Worm (Caenorhabditis elegans): ENCODE measurements around the gene clec-67.
A peak's percentile ranks its signal among the peaks of the same experiment; 100 is the strongest.

clec-67 gene

DNA sequence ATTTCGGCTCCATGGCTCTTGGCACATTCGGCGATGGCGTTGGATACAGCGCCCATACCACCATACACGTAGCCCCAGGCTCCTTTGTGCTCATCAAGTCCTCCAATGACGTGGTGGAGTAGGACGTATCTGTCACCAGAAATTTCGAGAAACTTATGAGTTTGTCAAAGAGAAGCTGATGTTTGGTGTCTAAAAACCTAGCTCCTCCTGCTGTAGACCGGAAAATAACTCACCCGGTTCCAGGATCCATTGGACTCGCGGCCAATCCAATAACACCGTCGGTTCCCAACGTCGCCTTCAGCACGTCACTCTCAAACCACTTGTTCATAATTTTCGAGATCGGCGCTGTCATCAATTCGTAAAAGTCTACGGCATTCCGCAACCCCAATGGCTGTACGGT is 45.0 kb upstream of the clec-67 start:
- TF ChIP-seq lin-15B (tag; optimal IDR thresholded peaks at IDR 0.05) (no peak), nhr-25 (tag; optimal IDR thresholded peaks at IDR 0.05) (no peak), nhr-43 (tag; optimal IDR thresholded peaks at IDR 0.05; ENCODE audit: poor library complexity, severe bottlenecking) (no peak)

DNA sequence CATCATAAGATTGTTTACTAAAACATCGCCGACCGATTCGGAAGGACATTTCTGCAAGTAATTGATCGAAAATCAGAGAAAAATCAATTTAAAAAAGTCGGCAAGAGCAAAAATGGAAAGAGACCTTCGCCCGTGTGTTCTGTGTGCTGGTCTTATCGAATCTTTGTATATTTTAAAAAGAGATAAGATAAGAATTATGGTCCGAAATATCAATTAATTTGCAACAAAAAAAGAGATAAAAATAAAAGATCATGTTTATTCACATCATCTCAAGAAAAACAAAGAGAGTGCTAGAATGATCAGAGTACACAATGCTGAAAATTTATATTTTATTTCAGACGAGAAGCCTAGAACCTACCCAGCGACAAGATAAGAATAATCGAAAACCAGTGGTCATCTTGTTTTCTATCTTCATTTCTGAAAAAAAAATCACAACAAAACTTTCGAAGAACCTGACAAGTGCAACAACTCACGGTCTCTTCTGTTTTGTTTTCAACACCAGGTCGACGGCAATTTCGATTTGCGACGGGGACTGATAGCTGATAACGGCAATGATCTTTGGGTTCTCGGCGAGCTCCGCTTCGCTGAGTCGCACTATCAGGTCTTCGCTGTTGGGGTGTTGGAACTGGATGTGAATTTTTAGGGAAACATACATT is 43.6 kb upstream of the clec-67 start, which contains the start of gene F37C4.6:
Gene F37C4.6 (minus strand): TSS at position 51 of the 656 bp plus-strand sequence.
- no peak for TF ChIP-seq skn-1 (tag; optimal IDR thresholded peaks at IDR 0.05)
- TF ChIP-seq elt-3 (tag; optimal IDR thresholded peaks at IDR 0.05): no peak
- no peak for TF ChIP-seq lsy-12 (tag; optimal IDR thresholded peaks at IDR 0.05)
- no peak for TF ChIP-seq fkh-2 (tag; optimal IDR thresholded peaks at IDR 0.05)
- TF ChIP-seq elt-2 (tag; optimal IDR thresholded peaks at IDR 0.05): peak; percentile 84
- TF ChIP-seq unc-62 (GFP tag; optimal IDR thresholded peaks at IDR 0.05): no peak
- TF ChIP-seq pqm-1 (tag; optimal IDR thresholded peaks at IDR 0.05): peak; percentile 8
- no peak for TF ChIP-seq snpc-4 (tag; optimal IDR thresholded peaks at IDR 0.05)
- TF ChIP-seq nhr-43 (tag; optimal IDR thresholded peaks at IDR 0.05; ENCODE audit: poor library complexity, severe bottlenecking): no peak

DNA sequence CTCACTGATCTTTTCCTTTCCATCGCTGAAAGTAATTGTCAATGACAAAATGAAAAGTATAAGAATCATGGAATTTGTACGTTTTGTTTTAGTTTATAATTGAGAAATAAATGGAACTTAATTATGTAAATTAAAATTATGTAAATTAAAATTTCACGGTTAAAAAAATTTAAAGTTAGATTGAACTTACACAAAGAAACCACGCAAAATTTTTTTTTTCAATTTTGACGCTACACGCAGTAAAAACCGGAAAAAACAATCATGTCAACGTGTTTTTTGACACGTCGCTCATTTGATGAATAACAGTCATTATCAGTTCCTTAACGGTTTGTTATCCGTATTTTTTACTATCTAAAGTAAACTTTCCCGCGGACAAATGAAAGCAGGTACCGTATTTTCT is 40.8 kb upstream of the clec-67 start, which contains the start of the genes F37C4.8 and oac-23:
Gene F37C4.8 (minus strand): TSS at position 101 of the 400 bp plus-strand sequence.
Gene oac-23 (plus strand): TSS at position 323 of the 400 bp plus-strand sequence.
- no peak for TF ChIP-seq nhr-76 (tag; optimal IDR thresholded peaks at IDR 0.05)
- TF ChIP-seq R02D3.7 (tag; optimal IDR thresholded peaks at IDR 0.05): no peak
- no peak for TF ChIP-seq hmg-11 (tag; optimal IDR thresholded peaks at IDR 0.05)
- TF ChIP-seq nhr-12 (tag; optimal IDR thresholded peaks at IDR 0.05): no peak
- no peak for TF ChIP-seq fkh-2 (tag; optimal IDR thresholded peaks at IDR 0.05)
- TF ChIP-seq nhr-11 (tag; optimal IDR thresholded peaks at IDR 0.05): no peak
- TF ChIP-seq eor-1 (tag; optimal IDR thresholded peaks at IDR 0.05): no peak
- TF ChIP-seq nhr-67 (tag; optimal IDR thresholded peaks at IDR 0.05): no peak
- no peak for TF ChIP-seq elt-2 (tag; optimal IDR thresholded peaks at IDR 0.05)
- no peak for TF ChIP-seq mdl-1 (tag; optimal IDR thresholded peaks at IDR 0.05)
- TF ChIP-seq ztf-4 (tag; optimal IDR thresholded peaks at IDR 0.05): no peak
- TF ChIP-seq elt-1 (tag; optimal IDR thresholded peaks at IDR 0.05): no peak
- TF ChIP-seq egl-5 (tag; optimal IDR thresholded peaks at IDR 0.05): no peak
- TF ChIP-seq pqm-1 (tag; optimal IDR thresholded peaks at IDR 0.05): no peak
- no peak for TF ChIP-seq fos-1 (tag; optimal IDR thresholded peaks at IDR 0.05)
- TF ChIP-seq pha-4 (tag; optimal IDR thresholded peaks at IDR 0.05): no peak
- no peak for TF ChIP-seq nhr-28 (tag; optimal IDR thresholded peaks at IDR 0.05)
- TF ChIP-seq jun-1 (tag; optimal IDR thresholded peaks at IDR 0.05): no peak

DNA sequence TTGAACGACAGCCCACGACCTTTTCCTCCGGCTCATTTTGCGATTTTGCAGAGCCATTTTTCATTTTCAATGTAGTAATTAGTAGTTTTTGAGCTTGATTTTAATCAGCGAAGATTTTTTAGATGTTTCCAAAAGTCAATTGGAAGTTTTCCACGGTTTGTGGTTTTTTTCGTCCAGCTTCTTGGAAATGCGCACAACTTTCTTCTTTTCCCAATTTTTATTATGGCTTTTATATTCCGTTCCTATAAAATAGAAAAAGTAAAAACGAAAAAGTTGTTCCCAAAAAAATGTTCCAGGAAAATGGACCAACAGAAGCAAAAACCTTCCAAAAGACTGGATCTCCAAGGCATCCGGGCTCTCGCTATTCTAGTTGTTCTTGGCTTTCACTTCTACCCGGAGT is 36.6 kb upstream of the clec-67 start, which contains the start of gene oac-22:
Gene oac-22 (plus strand): TSS at position 301 of the 400 bp plus-strand sequence.
- TF ChIP-seq elt-3 (tag; optimal IDR thresholded peaks at IDR 0.05) (no peak), nhr-12 (tag; optimal IDR thresholded peaks at IDR 0.05) (no peak), snpc-4 (tag; optimal IDR thresholded peaks at IDR 0.05) (no peak), nhr-77 (tag; optimal IDR thresholded peaks at IDR 0.05) (no peak), nhr-237 (tag; optimal IDR thresholded peaks at IDR 0.05) (no peak), lin-39 (tag; optimal IDR thresholded peaks at IDR 0.05) (no peak), daf-12 (tag; optimal IDR thresholded peaks at IDR 0.05) (no peak), nhr-67 (tag; optimal IDR thresholded peaks at IDR 0.05) (no peak)

DNA sequence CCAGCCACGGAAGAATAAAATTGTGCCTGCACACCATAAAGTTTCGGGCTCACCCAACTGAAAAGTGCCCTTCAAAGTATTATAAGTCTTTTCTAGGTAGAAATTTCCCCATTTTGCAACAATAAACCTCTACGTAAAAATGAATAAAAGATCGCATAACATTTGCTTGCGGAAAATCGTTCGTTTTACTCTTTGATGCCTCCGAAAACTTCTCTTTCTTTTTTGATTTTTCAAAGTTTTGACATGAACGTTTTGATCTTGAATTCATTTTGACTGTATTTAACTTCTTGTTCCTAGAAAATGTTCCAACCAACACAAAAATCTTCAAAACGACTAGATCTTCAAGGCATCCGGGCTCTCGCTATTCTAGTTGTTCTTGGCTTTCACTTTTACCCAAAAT is 33.0 kb upstream of the clec-67 start, which contains the start of gene oac-21:
Gene oac-21 (plus strand): TSS at position 301 of the 400 bp plus-strand sequence.
- TF ChIP-seq ztf-4 (tag; optimal IDR thresholded peaks at IDR 0.05) (no peak), eor-1 (tag; optimal IDR thresholded peaks at IDR 0.05) (no peak), mdl-1 (tag; optimal IDR thresholded peaks at IDR 0.05) (no peak), nhr-76 (tag; optimal IDR thresholded peaks at IDR 0.05) (no peak), lin-39 (tag; optimal IDR thresholded peaks at IDR 0.05) (no peak), nhr-11 (tag; optimal IDR thresholded peaks at IDR 0.05) (no peak), ZK546.5 (tag; optimal IDR thresholded peaks at IDR 0.05) (no peak)

DNA sequence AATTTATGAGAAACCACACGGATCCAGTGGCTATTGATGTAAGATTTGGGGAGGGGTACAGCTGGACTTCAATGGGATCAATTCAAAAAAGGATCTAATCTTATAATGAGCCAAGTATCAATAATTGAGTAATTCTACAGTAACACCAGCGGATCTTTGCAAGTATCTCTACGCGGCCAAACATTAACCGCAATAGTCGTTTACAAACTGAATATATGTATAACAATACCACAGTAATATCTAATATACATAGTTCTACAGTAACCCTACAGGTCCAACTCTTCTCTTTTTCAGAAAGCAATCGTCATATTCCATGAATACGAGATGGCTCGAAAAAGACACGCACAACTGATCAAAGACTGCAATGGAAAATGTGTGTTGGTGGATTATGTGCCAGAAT is 29.9 kb upstream of the clec-67 start, which contains the start of gene F56D6.9:
Gene F56D6.9 (plus strand): TSS at position 301 of the 400 bp plus-strand sequence.
- TF ChIP-seq tbx-2 (tag; optimal IDR thresholded peaks at IDR 0.05) (no peak), fkh-2 (tag; optimal IDR thresholded peaks at IDR 0.05) (no peak), elt-3 (tag; optimal IDR thresholded peaks at IDR 0.05) (no peak), nhr-67 (tag; optimal IDR thresholded peaks at IDR 0.05) (no peak), egl-27 (tag; optimal IDR thresholded peaks at IDR 0.05) (no peak), nhr-76 (tag; optimal IDR thresholded peaks at IDR 0.05) (no peak), hmg-11 (tag; optimal IDR thresholded peaks at IDR 0.05) (no peak), ztf-4 (tag; optimal IDR thresholded peaks at IDR 0.05) (no peak), daf-12 (tag; optimal IDR thresholded peaks at IDR 0.05) (no peak), zag-1 (tag; optimal IDR thresholded peaks at IDR 0.05) (no peak)
